Worm (Caenorhabditis elegans): Measurements from ENCODE around the gene oig-5.
"Not testable (repeated sequence)": the region's sequence is repeated elsewhere in the genome, so short reads cannot be mapped to it uniquely, and the experiment has no call there.

Gene oig-5

ce11 chrIV:14824878-14825352, 17.9 kb downstream of the oig-5 start, which contains the start of gene sec-61.A:
TSS of gene sec-61.A (minus strand) at chrIV:14825264.
- TF ChIP-seq unc-62 (GFP tag; optimal IDR thresholded peaks at IDR 0.05): no peak

ce11 chrIV:14825379-14825778, 18.4 kb downstream of the oig-5 start, which contains the start of gene rps-18:
TSS of gene rps-18 (plus strand) at chrIV:14825679.
- no peak for TF ChIP-seq unc-62 (GFP tag; optimal IDR thresholded peaks at IDR 0.05)

- TF ChIP-seq unc-62 (GFP tag; optimal IDR thresholded peaks at IDR 0.05): no peak
Observed at ce11 chrIV:14826151-14826757, 19.3 kb downstream of the oig-5 start.

- no peak for TF ChIP-seq unc-62 (GFP tag; optimal IDR thresholded peaks at IDR 0.05)
Observed at ce11 chrIV:14828218-14828617, 21.2 kb downstream of the oig-5 start.

- TF ChIP-seq unc-62 (GFP tag; optimal IDR thresholded peaks at IDR 0.05): no peak
Observed at ce11 chrIV:14829026-14829425, 22.0 kb downstream of the oig-5 start, which contains the start of gene hhat-2. TSS of gene hhat-2 (minus strand) at chrIV:14829126.

- TF ChIP-seq unc-62 (GFP tag; optimal IDR thresholded peaks at IDR 0.05): no peak
Observed at ce11 chrIV:14833537-14833936, 26.5 kb downstream of the oig-5 start.

- TF ChIP-seq unc-62 (GFP tag; optimal IDR thresholded peaks at IDR 0.05): no peak
Observed at ce11 chrIV:14836885-14837284, 29.9 kb downstream of the oig-5 start, which contains the start of gene Y57G11C.22. TSS of gene Y57G11C.22 (plus strand) at chrIV:14837211.

ce11 chrIV:14838095-14838494, 31.1 kb downstream of the oig-5 start:
- no peak for TF ChIP-seq unc-62 (GFP tag; optimal IDR thresholded peaks at IDR 0.05)

ce11 chrIV:14843062-14843461, 36.1 kb downstream of the oig-5 start, which contains the start of gene Y57G11C.20:
TSS of gene Y57G11C.20 (plus strand) at chrIV:14843362.
- TF ChIP-seq unc-62 (GFP tag; optimal IDR thresholded peaks at IDR 0.05): not testable (repeated sequence)

ce11 chrIV:14853703-14854102, 46.7 kb downstream of the oig-5 start, which contains the start of gene Y57G11C.52:
TSS of gene Y57G11C.52 (plus strand) at chrIV:14854003.
- TF ChIP-seq unc-62 (GFP tag; optimal IDR thresholded peaks at IDR 0.05): no peak

All from whole organism, dauer.